Worm (Caenorhabditis elegans): ENCODE results near the gene mog-3.

- TF ChIP-seq dao-5 (tag; optimal IDR thresholded peaks at IDR 0.05) (no peak), him-1 (tag; optimal IDR thresholded peaks at IDR 0.05) (no peak)
These were observed 22.2 kb upstream of the mog-3 start, which contains the start of gene ZC395.11 for ce11 chrIII:5286205-5286604.

All from whole organism, L4/young adult.